Worm (Caenorhabditis elegans) whole organism, L4/young adult: ENCODE data around the gene dyf-6.

Experiments
- W03F9.2 ChIP-seq: fragments of 150-350 bp; optimal IDR thresholded peaks from 2 replicates; lab custom pipeline; 2014; ENCODE audit warnings: missing biosample characterization, missing genetic modification characterization
- dao-5 ChIP-seq: sonication (generic microtip); optimal IDR thresholded peaks from 2 replicates; lab custom pipeline; 2016; ENCODE audit warnings: missing genotype, missing genetic modification characterization, moderate library complexity, missing compliant biosample characterization
- him-1 ChIP-seq: sonication (generic microtip); optimal IDR thresholded peaks from 2 replicates; lab custom pipeline; 2016; ENCODE audit warnings: missing genotype, missing genetic modification reagents, missing genetic modification characterization, missing compliant biosample characterization

The dyf-6 gene

ce11 chrX:10358083-10358482 is 28.2 kb downstream of the dyf-6 start, which contains the start of gene efhc-1:
TSS of gene efhc-1 (plus strand) at chrX:10358383.
- no peak for TF ChIP-seq him-1
- TF ChIP-seq W03F9.2 (tag; lab: Kevin White, UChicago) = no peak
- TF ChIP-seq dao-5 (tag; lab: Kevin White, UChicago) = no peak

- no peak for TF ChIP-seq him-1
- TF ChIP-seq dao-5 (tag; lab: Kevin White, UChicago) = no peak
- no peak for TF ChIP-seq W03F9.2 (tag; lab: Kevin White, UChicago)
Observed at ce11 chrX:10355650-10356049, 30.7 kb downstream of the dyf-6 start, which contains the start of gene R07E3.7. TSS of gene R07E3.7 (minus strand) at chrX:10355750.

ce11 chrX:10353857-10354256 is 32.5 kb downstream of the dyf-6 start:
- no peak for TF ChIP-seq him-1
- no peak for TF ChIP-seq W03F9.2 (tag; lab: Kevin White, UChicago)
- no peak for TF ChIP-seq dao-5 (tag; lab: Kevin White, UChicago)

DNA sequence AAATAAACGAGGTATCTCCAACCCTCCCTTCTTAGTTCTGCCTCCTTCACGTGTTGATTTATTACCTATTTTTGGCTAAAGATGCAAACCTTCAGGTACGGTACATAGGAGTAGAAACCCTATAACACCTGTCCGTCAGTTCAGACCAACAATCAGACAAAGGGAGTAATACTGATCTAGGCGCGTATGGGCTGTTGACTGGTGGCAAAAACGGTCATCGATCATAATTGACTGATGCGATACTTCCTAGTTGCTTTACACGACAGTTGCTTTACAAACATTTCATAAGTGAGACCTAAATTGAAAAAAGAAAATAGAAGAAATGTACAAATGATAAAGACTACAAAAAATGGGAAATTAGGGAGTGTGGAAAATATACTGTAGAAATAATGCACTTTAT is 36.2 kb downstream of the dyf-6 start:
- TF ChIP-seq W03F9.2 (tag; lab: Kevin White, UChicago) (no peak), dao-5 (tag; lab: Kevin White, UChicago) (no peak), him-1 (no peak)

- TF ChIP-seq W03F9.2 (tag; lab: Kevin White, UChicago) (no peak), him-1 (no peak), dao-5 (tag; lab: Kevin White, UChicago) (no peak)
Observed at ce11 chrX:10340986-10341385, 45.3 kb downstream of the dyf-6 start, which contains the start of gene R07E3.1. TSS of gene R07E3.1 (minus strand) at chrX:10341161.

- TF ChIP-seq W03F9.2 (tag; lab: Kevin White, UChicago) = no peak
- TF ChIP-seq him-1 = no peak
- no peak for TF ChIP-seq dao-5 (tag; lab: Kevin White, UChicago)
Observed at ce11 chrX:10340044-10340443, 46.3 kb downstream of the dyf-6 start.

- TF ChIP-seq dao-5 (tag; lab: Kevin White, UChicago) (no peak), him-1 (no peak), W03F9.2 (tag; lab: Kevin White, UChicago) (no peak)
Observed at ce11 chrX:10338761-10339160, 47.5 kb downstream of the dyf-6 start.

DNA sequence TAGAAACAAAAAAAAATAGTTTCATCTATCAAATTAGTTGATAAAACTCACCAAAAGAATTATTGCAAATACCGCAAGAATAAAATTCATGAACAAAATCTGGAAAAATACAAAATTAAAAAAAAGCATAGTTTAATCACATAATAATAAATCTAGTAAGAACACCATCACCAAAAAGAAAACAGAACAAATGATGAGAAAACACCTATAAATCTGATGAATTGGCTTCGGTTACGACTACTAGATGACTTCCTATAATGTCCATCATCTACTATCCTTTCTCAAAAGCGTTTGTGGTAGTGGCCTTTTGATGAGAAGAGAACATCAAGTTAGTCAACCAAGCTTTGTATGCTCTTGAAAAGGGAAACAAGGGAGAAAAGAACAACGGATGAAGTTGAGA is 48.2 kb downstream of the dyf-6 start, which contains the start of gene cut-5:
Gene cut-5, minus strand, starts transcription at position 101 of the 400 bp plus-strand sequence.
- TF ChIP-seq him-1 = no peak
- TF ChIP-seq W03F9.2 (tag; lab: Kevin White, UChicago) = no peak
- TF ChIP-seq dao-5 (tag; lab: Kevin White, UChicago) = no peak

ce11 chrX:10336592-10336991 is 49.7 kb downstream of the dyf-6 start:
- TF ChIP-seq W03F9.2 (tag; lab: Kevin White, UChicago) = no peak
- no peak for TF ChIP-seq dao-5 (tag; lab: Kevin White, UChicago)
- TF ChIP-seq him-1 = no peak

DNA sequence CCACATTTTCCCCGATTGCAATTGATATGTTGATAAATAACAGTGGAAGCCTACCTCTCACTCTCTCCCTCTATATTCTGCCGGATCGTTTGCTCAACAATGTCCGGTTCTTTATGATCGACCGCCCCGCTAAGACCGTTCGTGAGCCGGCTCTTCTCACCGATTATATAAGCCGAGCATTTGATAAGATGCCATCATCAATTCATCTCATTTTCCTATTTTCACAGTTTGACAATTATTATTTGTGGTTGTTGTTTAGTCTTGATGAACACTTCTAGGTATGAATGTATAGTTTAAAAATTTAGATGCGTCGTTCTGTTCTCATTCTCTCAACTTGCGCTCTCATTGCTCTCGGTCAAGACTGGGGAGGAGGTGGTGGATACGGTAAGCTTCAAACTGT is 50.2 kb downstream of the dyf-6 start, which contains the start of gene idpa-3:
Gene idpa-3, plus strand, starts transcription at position 301 of the 400 bp plus-strand sequence.
- TF ChIP-seq him-1 (no peak), W03F9.2 (tag; lab: Kevin White, UChicago) (no peak), dao-5 (tag; lab: Kevin White, UChicago) (no peak)

DNA sequence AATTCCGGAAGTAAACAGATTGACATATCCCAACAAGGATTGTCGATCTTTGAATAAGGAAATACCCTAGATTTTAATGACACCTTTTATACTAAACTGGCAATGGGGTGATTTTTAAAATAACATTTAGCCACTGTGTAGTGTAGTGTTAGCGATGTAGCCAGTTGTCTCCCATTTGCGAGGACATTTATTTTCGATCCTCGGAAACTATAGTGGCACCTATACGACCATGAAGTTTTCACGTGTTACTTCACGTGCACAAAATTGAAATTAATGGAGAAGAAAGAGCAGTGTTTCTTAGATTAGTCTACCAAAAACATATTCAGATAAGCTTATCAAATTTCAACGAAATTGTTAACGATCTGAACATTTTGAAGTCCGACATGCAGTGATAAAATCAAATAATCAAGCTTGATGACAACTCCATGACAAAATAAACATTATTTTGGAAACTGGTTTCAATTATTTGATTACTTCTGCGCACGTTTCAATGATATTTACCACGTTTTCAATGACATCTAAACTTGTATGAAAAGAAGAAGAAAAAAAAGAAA is 52.9 kb downstream of the dyf-6 start, which contains the start of gene R07E3.4:
Gene R07E3.4, minus strand, starts transcription at position 51 of the 554 bp plus-strand sequence.
- TF ChIP-seq him-1 (no peak), W03F9.2 (tag; lab: Kevin White, UChicago) (no peak), dao-5 (tag; lab: Kevin White, UChicago) (no peak)

ce11 chrX:10332035-10332614 is 54.2 kb downstream of the dyf-6 start:
- TF ChIP-seq dao-5 (tag; lab: Kevin White, UChicago) (no peak), him-1 (no peak), W03F9.2 (tag; lab: Kevin White, UChicago) (no peak)
